Fruit fly (Drosophila melanogaster): Measurements from ENCODE around the gene Aladin.

The Aladin gene

dm6 chrX:9243417-9243884 is 29.8 kb upstream of the Aladin start, which contains the start of the genes mxc and Larp7 (continued):
- TF ChIP-seq danr (GFP tag; IDR thresholded peaks at IDR 0.05) (peak; percentile 35; the same call in 1 of the 2 replicates), klu (GFP tag; IDR thresholded peaks at IDR 0.05) (peak; percentile 45; the same call in 1 of the 2 replicates), Lpt (GFP tag; optimal IDR thresholded peaks at IDR 0.05) (no peak), Dll (GFP tag; IDR thresholded peaks at IDR 0.05; ENCODE audit: partially characterized antibody) (peak; percentile 93), br (optimal IDR thresholded peaks at IDR 0.05) (no peak), amos (GFP tag; IDR thresholded peaks at IDR 0.05; ENCODE audit: partially characterized antibody) (peak; percentile 71), eve (GFP tag; optimal IDR thresholded peaks at IDR 0.05) (no peak), cato (GFP tag; optimal IDR thresholded peaks at IDR 0.05; ENCODE audit: borderline replicate concordance) (peak; percentile 18), unc-4 (GFP tag; IDR thresholded peaks at IDR 0.05; ENCODE audit: partially characterized antibody) (peak; percentile 92), PHDP (tag; optimal IDR thresholded peaks at IDR 0.05) (no peak), Ptx1 (GFP tag; IDR thresholded peaks at IDR 0.05) (peak; percentile 55; the same call in 1 of the 2 replicates), crp (GFP tag; optimal IDR thresholded peaks at IDR 0.05) (peak in 1 of 2 experiments; percentile 57), NFAT (GFP tag; IDR thresholded peaks at IDR 0.05) (no peak), CG6854 (GFP tag; optimal IDR thresholded peaks at IDR 0.05) (no peak), Hmx (GFP tag; optimal IDR thresholded peaks at IDR 0.05) (peak; percentile 40), luna (GFP tag; optimal IDR thresholded peaks at IDR 0.05) (no peak), fu2 (GFP tag; optimal IDR thresholded peaks at IDR 0.05) (peak; percentile 72), GATAe (GFP tag; conservative IDR thresholded peaks at IDR 0.05) (no peak), lmd (GFP tag; IDR thresholded peaks at IDR 0.05) (peak; percentile 29; the same call in 1 of the 2 replicates), p53 (GFP tag; optimal IDR thresholded peaks at IDR 0.05) (no peak), B-H1 (GFP tag; IDR thresholded peaks at IDR 0.05) (no peak), CG14050 (GFP tag; IDR thresholded peaks at IDR 0.05) (peak; percentile 24; the same call in 1 of the 3 replicates), sna (GFP tag; IDR thresholded peaks at IDR 0.05; ENCODE audit: partially characterized antibody) (peak; percentile 86), ftz-f1 (GFP tag; optimal IDR thresholded peaks at IDR 0.05) (peak; percentile 13), Mrtf (GFP tag; IDR thresholded peaks at IDR 0.05) (no peak), CG18476 (GFP tag; optimal IDR thresholded peaks at IDR 0.05) (peak; percentile 27), Bdp1 (GFP tag; optimal IDR thresholded peaks at IDR 0.05) (peak; percentile 46)

dm6 chrX:9247171-9247783 is 25.9 kb upstream of the Aladin start, which contains the start of the genes amx and Dsor1:
amx (minus strand) TSS chrX:9247336.
Dsor1 (plus strand) TSS chrX:9247342.
- no peak for TF ChIP-seq Dek (tag; optimal IDR thresholded peaks at IDR 0.05)
- TF ChIP-seq Sin3A (optimal IDR thresholded peaks at IDR 0.05), result peak; percentile 52
- no peak for TF ChIP-seq disco-r (GFP tag; optimal IDR thresholded peaks at IDR 0.05)
- peak; percentile 43 for TF ChIP-seq YL-1 (GFP tag; optimal IDR thresholded peaks at IDR 0.05)
- no peak for TF ChIP-seq NFAT (GFP tag; IDR thresholded peaks at IDR 0.05)
- TF ChIP-seq Scr (GFP tag; IDR thresholded peaks at IDR 0.05; ENCODE audit: partially characterized antibody), result peak; percentile 33; the same call in 1 of the 2 replicates
- TF ChIP-seq CG4360 (GFP tag; IDR thresholded peaks at IDR 0.05), result peak; percentile 34; the same call in 1 of the 2 replicates
- TF ChIP-seq CG1603 (tag; optimal IDR thresholded peaks at IDR 0.05), result peak; percentile 53
- peak; percentile 62 for TF ChIP-seq CG4617 (GFP tag; optimal IDR thresholded peaks at IDR 0.05; ENCODE audit: borderline replicate concordance)
- TF ChIP-seq nmo (GFP tag; optimal IDR thresholded peaks at IDR 0.05), result peak; percentile 20
- no peak for TF ChIP-seq CG10654 (GFP tag; optimal IDR thresholded peaks at IDR 0.05)
- 0 out of 3 replicates have a peak, but pooled peaks have one; percentile 10 for TF ChIP-seq knrl (GFP tag; IDR thresholded peaks at IDR 0.05; ENCODE audit: partially characterized antibody)
- peak; percentile 77 for TF ChIP-seq CG9797 (GFP tag; optimal IDR thresholded peaks at IDR 0.05)
- TF ChIP-seq CG30020 (tag; optimal IDR thresholded peaks at IDR 0.05), result peak; percentile 7
- peak; percentile 24 for TF ChIP-seq Lhr (GFP tag; optimal IDR thresholded peaks at IDR 0.05)
- peak; percentile 14 for TF ChIP-seq Nf-YC (tag; optimal IDR thresholded peaks at IDR 0.05)
- TF ChIP-seq pzg (GFP tag; optimal IDR thresholded peaks at IDR 0.05), result peak; percentile 47
- peak; percentile 72 for TF ChIP-seq sens (GFP tag)
- no peak for TF ChIP-seq CG30431 (GFP tag; optimal IDR thresholded peaks at IDR 0.05)
- TF ChIP-seq TFAM (GFP tag; optimal IDR thresholded peaks at IDR 0.05), result no peak
- TF ChIP-seq Tbp (GFP tag; optimal IDR thresholded peaks at IDR 0.05), result peak; percentile 23
- TF ChIP-seq Optix (GFP tag; IDR thresholded peaks at IDR 0.05), result no peak
- peak; percentile 33 for TF ChIP-seq CG12659 (GFP tag; optimal IDR thresholded peaks at IDR 0.05)
- TF ChIP-seq stwl (tag; optimal IDR thresholded peaks at IDR 0.05), result peak; percentile 18
- no peak for TF ChIP-seq Doc2 (GFP tag; IDR thresholded peaks at IDR 0.05)
